Worm (Caenorhabditis elegans): Measurements from ENCODE around the gene Y57G11C.22.

DNA sequence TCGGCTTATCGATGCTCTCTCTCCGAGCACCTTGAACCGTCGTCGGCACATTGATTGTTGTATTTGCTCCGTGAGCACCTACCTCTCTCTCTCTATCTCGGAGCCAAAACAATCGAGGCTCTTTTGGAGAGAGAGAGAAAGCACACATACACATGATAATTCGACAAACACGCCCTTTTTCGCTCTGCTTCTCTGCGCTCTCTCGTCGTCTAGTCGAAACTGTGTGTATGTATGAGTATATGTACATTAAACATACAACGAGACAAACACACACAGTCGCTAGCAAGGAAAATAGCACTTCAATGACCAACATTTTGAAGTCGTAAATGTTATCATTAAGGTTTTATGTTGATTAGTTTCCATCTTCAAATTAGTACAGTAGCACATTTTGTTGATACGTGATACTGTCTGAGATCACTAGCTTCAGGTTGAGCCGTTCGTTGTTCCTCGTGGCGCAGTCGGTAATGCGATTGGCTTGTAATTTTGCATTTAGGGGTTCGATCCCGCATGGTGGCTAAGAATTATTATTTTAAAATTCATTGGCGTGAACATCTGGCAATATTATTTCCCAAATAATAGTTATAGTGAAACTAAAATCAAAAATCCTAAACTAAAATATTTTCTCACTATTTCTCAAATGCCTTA, 38.0 kb downstream of the Y57G11C.22 start:
- TF ChIP-seq F13H6.1 (tag; optimal IDR thresholded peaks at IDR 0.05) (no peak), ceh-9 (tag; optimal IDR thresholded peaks at IDR 0.05) (no peak), nfya-1 (tag; optimal IDR thresholded peaks at IDR 0.05) (peak; percentile 55), pha-2 (tag; optimal IDR thresholded peaks at IDR 0.05) (peak; percentile 69), C38D4.7 (GFP tag; optimal IDR thresholded peaks at IDR 0.05) (no peak), npax-4 (tag; optimal IDR thresholded peaks at IDR 0.05) (no peak), fkh-6 (tag; optimal IDR thresholded peaks at IDR 0.05) (no peak), ama-1 (optimal IDR thresholded peaks at IDR 0.05) (no peak), tbx-7 (tag; optimal IDR thresholded peaks at IDR 0.05) (no peak), ceh-24 (tag; optimal IDR thresholded peaks at IDR 0.05) (no peak), K02D7.2 (tag; optimal IDR thresholded peaks at IDR 0.05) (no peak)
